Worm (Caenorhabditis elegans) whole organism, L2 larva: ENCODE data around the gene C34F11.8.

ENCODE experiments used
- C34F6.9 ChIP-seq: fragments of 150-350 bp; optimal IDR thresholded peaks from 2 replicates; lab custom pipeline; 2014; ENCODE audit warnings: missing biosample characterization, missing genetic modification characterization
- F13H6.1 ChIP-seq: sonication (generic microtip); optimal IDR thresholded peaks from 2 replicates; lab custom pipeline; 2016; ENCODE audit warnings: missing genetic modification characterization, missing compliant biosample characterization
- R02D3.7 ChIP-seq: fragments of 150-350 bp; optimal IDR thresholded peaks from 2 replicates; lab custom pipeline; 2014; ENCODE audit warnings: missing biosample characterization, missing genetic modification characterization
- Y55F3AM.14 ChIP-seq: fragments of 200-800 bp; sonication (Bioruptor generic); optimal IDR thresholded peaks from 2 replicates; lab custom pipeline; 2018; ENCODE audit warnings: mild to moderate bottlenecking, missing genetic modification characterization, missing compliant biosample characterization
- ZK546.5 ChIP-seq: sonication (generic microtip); optimal IDR thresholded peaks from 2 replicates; lab custom pipeline; 2017; ENCODE audit warnings: missing biosample characterization, missing genetic modification characterization
- alr-1 ChIP-seq: fragments of 150-350 bp; optimal IDR thresholded peaks from 2 replicates; lab custom pipeline; 2014; ENCODE audit warnings: missing biosample characterization, missing genetic modification characterization
- aly-2 ChIP-seq: fragments of 150-350 bp; optimal IDR thresholded peaks from 2 replicates; lab custom pipeline; 2014; ENCODE audit warnings: missing biosample characterization, missing genetic modification characterization
- ama-1 ChIP-seq: fragments of 150-350 bp; optimal IDR thresholded peaks from 2 replicates; lab custom pipeline; 2018; ENCODE audit warnings: inconsistent platforms
- blmp-1 ChIP-seq: sonication (generic microtip); optimal IDR thresholded peaks from 2 replicates; lab custom pipeline; 2017; ENCODE audit warnings: missing genetic modification characterization, mild to moderate bottlenecking, missing compliant biosample characterization, antibody characterized with exemption, moderate library complexity; ENCODE audit not compliant: insufficient read depth
- ceh-16 ChIP-seq: fragments of 150-350 bp; optimal IDR thresholded peaks from 2 replicates; lab custom pipeline; 2014; ENCODE audit warnings: missing biosample characterization, missing genetic modification characterization
- ceh-82 ChIP-seq: fragments of 150-350 bp; optimal IDR thresholded peaks from 2 replicates; lab custom pipeline; 2014; ENCODE audit warnings: missing biosample characterization, missing genetic modification characterization
- crh-2 ChIP-seq: sonication (generic microtip); optimal IDR thresholded peaks from 2 replicates; lab custom pipeline; 2017; ENCODE audit warnings: missing biosample characterization, missing genetic modification characterization
- dmd-4 ChIP-seq: sonication (generic microtip); optimal IDR thresholded peaks from 2 replicates; lab custom pipeline; 2017; ENCODE audit warnings: missing biosample characterization, missing genetic modification characterization
- egl-27 ChIP-seq: sonication (generic microtip); optimal IDR thresholded peaks from 3 replicates; lab custom pipeline; 2017; ENCODE audit warnings: missing biosample characterization, missing genetic modification reagents, missing genetic modification characterization
- elt-1 ChIP-seq: fragments of 150-350 bp; optimal IDR thresholded peaks from 2 replicates; lab custom pipeline; 2014; ENCODE audit warnings: missing biosample characterization, missing genetic modification characterization
- elt-3 ChIP-seq: sonication (generic microtip); optimal IDR thresholded peaks from 2 replicates; lab custom pipeline; 2017; ENCODE audit warnings: missing biosample characterization, missing genetic modification characterization
- fos-1 ChIP-seq: fragments of 150-350 bp; optimal IDR thresholded peaks from 2 replicates; lab custom pipeline; 2014; ENCODE audit warnings: missing biosample characterization, missing genetic modification characterization
- gmeb-1 ChIP-seq: fragments of 150-350 bp; optimal IDR thresholded peaks from 2 replicates; lab custom pipeline; 2014; ENCODE audit warnings: missing biosample characterization, missing genetic modification characterization
- lin-11 ChIP-seq: fragments of 150-350 bp; sonication (generic microtip); optimal IDR thresholded peaks from 2 replicates; lab custom pipeline; 2014; ENCODE audit warnings: missing biosample characterization, missing genetic modification characterization, inconsistent platforms, mixed read lengths
- lin-13 ChIP-seq: fragments of 150-350 bp; optimal IDR thresholded peaks from 2 replicates; lab custom pipeline; 2014; ENCODE audit warnings: missing biosample characterization, missing genetic modification reagents, missing genetic modification characterization
- lin-39 ChIP-seq: fragments of 150-350 bp; optimal IDR thresholded peaks from 2 replicates; lab custom pipeline; 2014; ENCODE audit warnings: missing biosample characterization, missing genetic modification reagents, missing genetic modification characterization
- lsy-2 ChIP-seq, 2 experiments: fragments of 150-350 bp in 1 of 2; sonication (generic microtip) in 1 of 2; optimal IDR thresholded peaks; 2 replicates each; lab custom pipeline; 2014 to 2017; ENCODE audit warnings: missing biosample characterization in 2 of 2, missing genetic modification characterization in 2 of 2
- mab-5 ChIP-seq: fragments of 150-350 bp; optimal IDR thresholded peaks from 2 replicates; lab custom pipeline; 2014; ENCODE audit warnings: missing biosample characterization, missing genetic modification characterization
- mbf-1 ChIP-seq: sonication (generic microtip); optimal IDR thresholded peaks from 2 replicates; lab custom pipeline; 2017; ENCODE audit warnings: missing biosample characterization, missing genetic modification characterization
- mdl-1 ChIP-seq, 2 experiments: fragments of 150-350 bp in 1 of 2; sonication (generic microtip) in 1 of 2; optimal IDR thresholded peaks; 2 replicates each; lab custom pipeline; 2017; ENCODE audit warnings: missing biosample characterization in 2 of 2, missing genetic modification characterization in 2 of 2
- nhr-10 ChIP-seq: sonication (generic microtip); optimal IDR thresholded peaks from 2 replicates; lab custom pipeline; 2017; ENCODE audit warnings: missing biosample characterization, missing genetic modification characterization
- nhr-11 ChIP-seq: fragments of 150-350 bp; optimal IDR thresholded peaks from 2 replicates; lab custom pipeline; 2014; ENCODE audit warnings: missing biosample characterization, missing genetic modification characterization
- nhr-12 ChIP-seq: fragments of 150-350 bp; optimal IDR thresholded peaks from 2 replicates; lab custom pipeline; 2014; ENCODE audit warnings: missing biosample characterization, missing genetic modification characterization
- nhr-129 ChIP-seq: fragments of 150-350 bp; optimal IDR thresholded peaks from 2 replicates; lab custom pipeline; 2014; ENCODE audit warnings: missing biosample characterization, missing genetic modification characterization
- nhr-21 ChIP-seq: fragments of 150-350 bp; optimal IDR thresholded peaks from 2 replicates; lab custom pipeline; 2014; ENCODE audit warnings: missing biosample characterization, missing genetic modification characterization
- nhr-23 ChIP-seq: fragments of 150-350 bp; optimal IDR thresholded peaks from 2 replicates; lab custom pipeline; 2014; ENCODE audit warnings: missing biosample characterization, missing genetic modification reagents, missing genetic modification characterization
- nhr-237 ChIP-seq: fragments of 150-350 bp; optimal IDR thresholded peaks from 2 replicates; lab custom pipeline; 2014; ENCODE audit warnings: missing biosample characterization, missing genetic modification characterization
- nhr-25 ChIP-seq: fragments of 150-350 bp; sonication (generic microtip); optimal IDR thresholded peaks from 3 replicates; lab custom pipeline; 2014; ENCODE audit warnings: missing biosample characterization, missing genetic modification characterization
- nhr-6 ChIP-seq: fragments of 150-350 bp; optimal IDR thresholded peaks from 2 replicates; lab custom pipeline; 2014; ENCODE audit warnings: missing biosample characterization, missing genetic modification characterization
- nhr-77 ChIP-seq: fragments of 150-350 bp; optimal IDR thresholded peaks from 2 replicates; lab custom pipeline; 2014; ENCODE audit warnings: missing biosample characterization, missing genetic modification characterization
- peb-1 ChIP-seq: fragments of 150-350 bp; optimal IDR thresholded peaks from 2 replicates; lab custom pipeline; 2014; ENCODE audit warnings: missing biosample characterization, missing genetic modification characterization
- sem-4 ChIP-seq: fragments of 150-350 bp; optimal IDR thresholded peaks from 2 replicates; lab custom pipeline; 2014; ENCODE audit warnings: missing biosample characterization, missing genetic modification reagents, missing genetic modification characterization
- skn-1 ChIP-seq: sonication (generic microtip); optimal IDR thresholded peaks from 2 replicates; lab custom pipeline; 2017; ENCODE audit warnings: missing biosample characterization, missing genetic modification characterization
- sma-3 ChIP-seq: sonication (generic microtip); optimal IDR thresholded peaks from 2 replicates; lab custom pipeline; 2016; ENCODE audit warnings: missing genetic modification reagents, missing genetic modification characterization, missing compliant biosample characterization
- sma-9 ChIP-seq, 2 experiments: fragments of 150-350 bp in 1 of 2; sonication (generic microtip) in 1 of 2; optimal IDR thresholded peaks; 2 replicates each; lab custom pipeline; 2014 to 2016; ENCODE audit warnings: missing genetic modification characterization in 2 of 2, mild to moderate bottlenecking in 1 of 2, missing biosample characterization in 1 of 2, missing compliant biosample characterization in 1 of 2, missing genetic modification reagents in 1 of 2, moderate library complexity in 1 of 2
- snpc-4 ChIP-seq: fragments of 150-350 bp; optimal IDR thresholded peaks from 2 replicates; lab custom pipeline; 2014; ENCODE audit warnings: missing biosample characterization, missing genetic modification characterization
- unc-39 ChIP-seq: fragments of 150-350 bp; optimal IDR thresholded peaks from 2 replicates; lab custom pipeline; 2014; ENCODE audit warnings: missing biosample characterization, missing genetic modification characterization
- unc-55 ChIP-seq: fragments of 150-350 bp; sonication (generic microtip); optimal IDR thresholded peaks from 3 replicates; lab custom pipeline; 2014; ENCODE audit warnings: missing biosample characterization, missing genetic modification reagents, missing genetic modification characterization
- unc-62 ChIP-seq: fragments of 150-350 bp; optimal IDR thresholded peaks from 2 replicates; lab custom pipeline; 2014; ENCODE audit warnings: missing biosample characterization, missing genetic modification reagents, missing genetic modification characterization
- zag-1 ChIP-seq: fragments of 150-350 bp; optimal IDR thresholded peaks from 2 replicates; lab custom pipeline; 2014; ENCODE audit warnings: missing biosample characterization, missing genetic modification characterization
- ztf-1 ChIP-seq: fragments of 200-800 bp; sonication (Bioruptor generic); conservative IDR thresholded peaks from 2 replicates; pipeline ENCODE4 v1.3.6; 2022; ENCODE audit warnings: missing genetic modification characterization, missing compliant biosample characterization
- ztf-11 ChIP-seq: sonication (generic microtip); optimal IDR thresholded peaks from 2 replicates; lab custom pipeline; 2017; ENCODE audit warnings: missing biosample characterization, missing genetic modification characterization
- ztf-4 ChIP-seq: fragments of 150-350 bp; optimal IDR thresholded peaks from 2 replicates; lab custom pipeline; 2014; ENCODE audit warnings: missing biosample characterization, missing genetic modification characterization

C34F11.8 gene

ce11 chrII:5200987-5201582 is 9.7 kb downstream of the C34F11.8 start:
- TF ChIP-seq nhr-21 (tag; lab: Kevin White, UChicago) (no peak), alr-1 (tag; lab: Kevin White, UChicago) (no peak), ztf-11 (no peak), fos-1 (peak; percentile 3), ztf-4 (tag; lab: Kevin White, UChicago) (no peak), nhr-12 (tag; lab: Kevin White, UChicago) (no peak), unc-55 (GFP tag; lab: Kevin White, UChicago) (peak; percentile 49), ceh-16 (tag; lab: Kevin White, UChicago) (no peak), mab-5 (tag; lab: Kevin White, UChicago) (no peak), snpc-4 (tag; lab: Kevin White, UChicago) (peak; percentile 6), sma-9 (GFP tag; optimal IDR thresholded peaks at IDR 0.05; lab: Kevin White, UChicago) (peak; percentile 33), sma-9 (tag; optimal IDR thresholded peaks at IDR 0.05; lab: Kevin White, UChicago) (no peak), ztf-1 (GFP tag; lab: Robert Waterston, UW) (no peak), nhr-77 (tag; lab: Kevin White, UChicago) (no peak), blmp-1 (tag; lab: Kevin White, UChicago) (peak; percentile 29), nhr-23 (no peak), lin-13 (GFP tag; lab: Kevin White, UChicago) (no peak), aly-2 (no peak), R02D3.7 (tag; lab: Kevin White, UChicago) (no peak), gmeb-1 (tag; lab: Kevin White, UChicago) (no peak), lin-39 (tag; lab: Kevin White, UChicago) (no peak), dmd-4 (peak; percentile 48), lsy-2 (tag; optimal IDR thresholded peaks at IDR 0.05; lab: Kevin White, UChicago) (peak in 1 of 2 experiments; percentile 72), mdl-1 (tag; optimal IDR thresholded peaks at IDR 0.05; lab: Kevin White, UChicago) (no peak), unc-39 (tag; lab: Kevin White, UChicago) (no peak), sma-3 (GFP tag; lab: Kevin White, UChicago) (no peak), elt-3 (tag; lab: Kevin White, UChicago) (no peak), elt-1 (no peak), lin-11 (tag; lab: Kevin White, UChicago) (no peak), unc-62 (GFP tag; lab: Kevin White, UChicago) (no peak), nhr-6 (tag; lab: Kevin White, UChicago) (peak; percentile 51), Y55F3AM.14 (GFP tag; lab: Kevin White, UChicago) (no peak), nhr-237 (tag; lab: Kevin White, UChicago) (no peak), zag-1 (tag; lab: Kevin White, UChicago) (no peak), ama-1 (lab: Kevin White, UChicago) (peak; percentile 58), mbf-1 (tag; lab: Kevin White, UChicago) (no peak), egl-27 (no peak), nhr-11 (tag; lab: Kevin White, UChicago) (no peak), crh-2 (no peak), nhr-129 (tag; lab: Kevin White, UChicago) (peak; percentile 55), C34F6.9 (tag; lab: Kevin White, UChicago) (peak; percentile 72), skn-1 (tag; lab: Kevin White, UChicago) (no peak), peb-1 (tag; lab: Kevin White, UChicago) (no peak), nhr-10 (tag; lab: Kevin White, UChicago) (no peak), ceh-82 (tag; lab: Kevin White, UChicago) (no peak), sem-4 (tag; lab: Kevin White, UChicago) (no peak), F13H6.1 (tag; lab: Kevin White, UChicago) (peak; percentile 60), nhr-25 (no peak), ZK546.5 (tag; lab: Kevin White, UChicago) (no peak)
